Worm (Caenorhabditis elegans) whole organism, L2 larva: Measurements from ENCODE around the gene str-150.

Experiments used
- F13H6.1 ChIP-seq: sonication (generic microtip); optimal IDR thresholded peaks from 2 replicates; lab custom pipeline; 2016; ENCODE audit warnings: missing genetic modification characterization, missing compliant biosample characterization
- R02D3.7 ChIP-seq: fragments of 150-350 bp; optimal IDR thresholded peaks from 2 replicates; lab custom pipeline; 2014; ENCODE audit warnings: missing biosample characterization, missing genetic modification characterization
- Y55F3AM.14 ChIP-seq: fragments of 200-800 bp; sonication (Bioruptor generic); optimal IDR thresholded peaks from 2 replicates; lab custom pipeline; 2018; ENCODE audit warnings: mild to moderate bottlenecking, missing genetic modification characterization, missing compliant biosample characterization
- alr-1 ChIP-seq: fragments of 150-350 bp; optimal IDR thresholded peaks from 2 replicates; lab custom pipeline; 2014; ENCODE audit warnings: missing biosample characterization, missing genetic modification characterization
- aly-2 ChIP-seq: fragments of 150-350 bp; optimal IDR thresholded peaks from 2 replicates; lab custom pipeline; 2014; ENCODE audit warnings: missing biosample characterization, missing genetic modification characterization
- crh-2 ChIP-seq: sonication (generic microtip); optimal IDR thresholded peaks from 2 replicates; lab custom pipeline; 2017; ENCODE audit warnings: missing biosample characterization, missing genetic modification characterization
- dmd-4 ChIP-seq: sonication (generic microtip); optimal IDR thresholded peaks from 2 replicates; lab custom pipeline; 2017; ENCODE audit warnings: missing biosample characterization, missing genetic modification characterization
- elt-1 ChIP-seq: fragments of 150-350 bp; optimal IDR thresholded peaks from 2 replicates; lab custom pipeline; 2014; ENCODE audit warnings: missing biosample characterization, missing genetic modification characterization
- fos-1 ChIP-seq: fragments of 150-350 bp; optimal IDR thresholded peaks from 2 replicates; lab custom pipeline; 2014; ENCODE audit warnings: missing biosample characterization, missing genetic modification characterization
- lin-11 ChIP-seq: fragments of 150-350 bp; sonication (generic microtip); optimal IDR thresholded peaks from 2 replicates; lab custom pipeline; 2014; ENCODE audit warnings: missing biosample characterization, missing genetic modification characterization, inconsistent platforms, mixed read lengths
- mbf-1 ChIP-seq: sonication (generic microtip); optimal IDR thresholded peaks from 2 replicates; lab custom pipeline; 2017; ENCODE audit warnings: missing biosample characterization, missing genetic modification characterization
- nhr-10 ChIP-seq: sonication (generic microtip); optimal IDR thresholded peaks from 2 replicates; lab custom pipeline; 2017; ENCODE audit warnings: missing biosample characterization, missing genetic modification characterization
- nhr-11 ChIP-seq: fragments of 150-350 bp; optimal IDR thresholded peaks from 2 replicates; lab custom pipeline; 2014; ENCODE audit warnings: missing biosample characterization, missing genetic modification characterization
- nhr-129 ChIP-seq: fragments of 150-350 bp; optimal IDR thresholded peaks from 2 replicates; lab custom pipeline; 2014; ENCODE audit warnings: missing biosample characterization, missing genetic modification characterization
- nhr-237 ChIP-seq: fragments of 150-350 bp; optimal IDR thresholded peaks from 2 replicates; lab custom pipeline; 2014; ENCODE audit warnings: missing biosample characterization, missing genetic modification characterization
- nhr-25 ChIP-seq: fragments of 150-350 bp; sonication (generic microtip); optimal IDR thresholded peaks from 3 replicates; lab custom pipeline; 2014; ENCODE audit warnings: missing biosample characterization, missing genetic modification characterization
- nhr-6 ChIP-seq: fragments of 150-350 bp; optimal IDR thresholded peaks from 2 replicates; lab custom pipeline; 2014; ENCODE audit warnings: missing biosample characterization, missing genetic modification characterization
- skn-1 ChIP-seq: sonication (generic microtip); optimal IDR thresholded peaks from 2 replicates; lab custom pipeline; 2017; ENCODE audit warnings: missing biosample characterization, missing genetic modification characterization
- sma-3 ChIP-seq: sonication (generic microtip); optimal IDR thresholded peaks from 2 replicates; lab custom pipeline; 2016; ENCODE audit warnings: missing genetic modification reagents, missing genetic modification characterization, missing compliant biosample characterization
- sma-9 ChIP-seq, 2 experiments: fragments of 150-350 bp in 1 of 2; sonication (generic microtip) in 1 of 2; optimal IDR thresholded peaks; 2 replicates each; lab custom pipeline; 2014 to 2016; ENCODE audit warnings: missing genetic modification characterization in 2 of 2, mild to moderate bottlenecking in 1 of 2, missing biosample characterization in 1 of 2, missing compliant biosample characterization in 1 of 2, missing genetic modification reagents in 1 of 2, moderate library complexity in 1 of 2
- snpc-4 ChIP-seq: fragments of 150-350 bp; optimal IDR thresholded peaks from 2 replicates; lab custom pipeline; 2014; ENCODE audit warnings: missing biosample characterization, missing genetic modification characterization
- unc-39 ChIP-seq: fragments of 150-350 bp; optimal IDR thresholded peaks from 2 replicates; lab custom pipeline; 2014; ENCODE audit warnings: missing biosample characterization, missing genetic modification characterization
- unc-55 ChIP-seq: fragments of 150-350 bp; sonication (generic microtip); optimal IDR thresholded peaks from 3 replicates; lab custom pipeline; 2014; ENCODE audit warnings: missing biosample characterization, missing genetic modification reagents, missing genetic modification characterization
- unc-62 ChIP-seq: fragments of 150-350 bp; optimal IDR thresholded peaks from 2 replicates; lab custom pipeline; 2014; ENCODE audit warnings: missing biosample characterization, missing genetic modification reagents, missing genetic modification characterization
- zag-1 ChIP-seq: fragments of 150-350 bp; optimal IDR thresholded peaks from 2 replicates; lab custom pipeline; 2014; ENCODE audit warnings: missing biosample characterization, missing genetic modification characterization

The str-150 gene

DNA sequence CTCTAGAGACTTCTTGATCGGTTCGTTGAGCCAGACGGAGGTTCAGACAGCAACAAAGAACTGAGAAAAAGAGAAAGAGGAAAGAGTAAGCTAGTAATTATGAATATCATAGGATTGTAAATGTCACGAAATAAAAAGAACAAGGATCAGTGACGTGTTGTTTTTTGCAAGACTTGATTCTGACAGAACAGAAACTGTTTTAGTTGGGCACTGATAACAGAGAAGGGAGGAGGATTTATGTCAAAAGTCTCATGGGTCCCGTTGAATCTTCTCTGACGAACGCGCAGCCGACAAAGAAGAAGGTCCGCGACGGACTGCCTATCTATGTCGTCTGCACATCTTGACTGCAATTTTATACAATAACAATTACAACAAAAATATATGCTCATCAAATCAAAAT is 17.6 kb downstream of the str-150 start, which contains the start of gene T03E6.9:
T03E6.9 (minus strand) TSS at position 101 of the 400 bp plus-strand sequence.
- TF ChIP-seq nhr-11 (tag; lab: Kevin White, UChicago) (no peak), unc-62 (GFP tag; lab: Kevin White, UChicago) (no peak), aly-2 (tag; lab: Kevin White, UChicago) (no peak), unc-39 (tag; lab: Kevin White, UChicago) (no peak), zag-1 (tag; lab: Kevin White, UChicago) (no peak)
- TF ChIP-seq, all 48 proteins: peak for 0

DNA sequence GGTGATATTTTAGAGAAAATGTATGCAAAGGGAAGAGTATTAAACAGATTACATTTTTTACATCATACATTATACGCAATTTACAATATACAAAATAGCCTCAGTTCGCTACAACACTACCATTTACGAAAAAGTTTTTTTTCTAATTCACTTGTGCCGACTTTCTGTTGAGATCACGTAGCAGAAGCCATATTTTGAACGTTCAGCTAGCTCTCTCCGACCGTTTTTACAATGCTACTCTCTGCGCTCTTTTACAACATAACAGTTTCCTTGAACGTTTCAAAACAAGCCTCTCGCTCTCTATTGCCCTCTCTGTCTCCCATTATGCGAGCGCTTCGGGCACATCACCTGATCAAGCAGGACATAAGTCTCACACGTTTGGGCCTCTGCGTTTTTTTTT is 20.0 kb downstream of the str-150 start, which contains the start of gene T03E6.8:
T03E6.8 (minus strand) TSS at position 101 of the 400 bp plus-strand sequence.
- TF ChIP-seq alr-1 (tag; lab: Kevin White, UChicago) (no peak), sma-3 (no peak), nhr-25 (tag; lab: Kevin White, UChicago) (no peak), snpc-4 (tag; lab: Kevin White, UChicago) (no peak), unc-55 (no peak), skn-1 (tag; lab: Kevin White, UChicago) (no peak), unc-39 (tag; lab: Kevin White, UChicago) (no peak), crh-2 (tag; lab: Kevin White, UChicago) (no peak), nhr-6 (tag; lab: Kevin White, UChicago) (no peak), F13H6.1 (tag; lab: Kevin White, UChicago) (no peak), unc-62 (GFP tag; lab: Kevin White, UChicago) (no peak)

DNA sequence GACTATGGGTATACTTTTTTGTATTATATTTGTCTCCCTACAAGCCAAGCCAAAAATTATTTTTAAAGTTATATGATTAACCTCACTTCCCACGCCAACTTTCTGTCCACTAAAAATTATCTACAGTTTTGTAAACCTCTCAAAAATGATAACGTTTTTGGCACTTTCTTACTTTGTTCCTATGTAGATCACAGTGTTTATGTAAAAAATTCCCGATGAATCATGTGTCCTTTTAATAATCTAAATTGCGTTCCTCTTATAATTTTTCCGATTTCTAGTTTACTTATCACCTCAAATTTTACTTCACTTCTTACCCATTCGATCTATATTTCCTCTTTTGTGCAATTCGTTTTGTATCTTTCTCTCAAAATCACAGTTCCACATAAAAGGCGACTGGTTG is 21.2 kb downstream of the str-150 start:
- TF ChIP-seq fos-1 (tag; lab: Kevin White, UChicago) (peak; percentile 18), sma-3 (no peak)
- TF ChIP-seq, all 48 proteins: peak for 1

DNA sequence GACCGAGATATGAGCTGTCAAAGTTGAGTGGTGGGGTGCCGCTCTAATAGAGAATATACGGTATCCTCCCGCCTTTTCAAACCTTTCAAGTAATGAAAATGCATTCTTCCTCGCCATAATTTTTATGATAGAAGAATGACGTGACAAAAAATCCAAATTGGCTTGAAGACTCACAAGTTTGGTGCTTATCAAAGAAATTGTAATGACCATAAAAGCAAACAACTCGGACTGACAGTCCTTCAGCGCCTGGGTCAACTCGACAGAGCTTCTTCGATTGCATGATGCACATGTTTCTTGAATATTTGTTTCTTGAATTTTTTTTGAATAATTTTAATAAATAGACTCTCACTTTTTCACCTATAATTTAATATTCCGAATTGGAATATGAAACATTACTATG is 22.4 kb downstream of the str-150 start:
- TF ChIP-seq nhr-11 (tag; lab: Kevin White, UChicago) (no peak), fos-1 (tag; lab: Kevin White, UChicago) (peak; percentile 74)

DNA sequence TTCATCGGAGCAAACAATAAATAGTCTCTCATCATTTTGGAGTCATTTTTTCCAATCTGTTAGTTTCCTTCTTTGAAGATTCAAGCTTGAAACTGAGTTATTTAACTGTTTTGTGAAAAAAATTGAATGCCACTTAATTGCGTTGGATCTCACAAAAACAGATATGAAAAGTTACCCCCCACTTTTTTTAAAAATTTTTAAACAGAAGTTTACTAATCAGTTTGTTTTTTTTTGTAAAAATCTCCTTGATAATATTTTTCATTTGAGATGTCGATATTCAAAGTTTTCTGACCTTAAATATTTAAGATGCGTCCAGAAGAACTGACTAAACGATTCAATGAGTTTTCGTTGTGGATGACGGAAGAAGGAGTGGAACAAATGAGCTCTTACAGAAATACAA is 23.2 kb downstream of the str-150 start, which contains the start of gene Y32B12C.1:
Y32B12C.1 (plus strand) TSS at position 301 of the 400 bp plus-strand sequence.
- no peak for TF ChIP-seq mbf-1

DNA sequence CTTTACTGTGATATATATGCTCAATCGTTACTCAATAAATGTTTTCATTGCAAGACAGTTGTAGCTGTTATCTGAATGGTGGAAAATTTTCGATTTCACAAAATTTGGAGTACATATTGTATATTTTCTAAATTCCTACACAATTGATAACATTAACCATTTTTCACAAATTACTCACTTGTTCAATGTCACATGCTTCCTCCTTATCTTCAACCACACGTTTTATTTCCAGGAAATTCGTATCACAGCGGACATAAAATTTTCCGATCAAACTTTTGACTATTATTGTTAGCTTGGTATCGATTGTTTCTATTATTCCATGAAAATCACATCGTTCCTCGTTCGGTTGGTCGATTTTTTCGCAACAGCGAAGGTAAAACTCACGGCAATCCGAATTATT is 25.4 kb downstream of the str-150 start:
- TF ChIP-seq elt-1 (tag; lab: Kevin White, UChicago), result no peak
- TF ChIP-seq zag-1 (tag; lab: Kevin White, UChicago), result no peak
- TF ChIP-seq nhr-237 (tag; lab: Kevin White, UChicago), result no peak
- no peak for TF ChIP-seq Y55F3AM.14 (GFP tag; lab: Kevin White, UChicago)
- TF ChIP-seq fos-1 (tag; lab: Kevin White, UChicago), result peak; percentile 24

DNA sequence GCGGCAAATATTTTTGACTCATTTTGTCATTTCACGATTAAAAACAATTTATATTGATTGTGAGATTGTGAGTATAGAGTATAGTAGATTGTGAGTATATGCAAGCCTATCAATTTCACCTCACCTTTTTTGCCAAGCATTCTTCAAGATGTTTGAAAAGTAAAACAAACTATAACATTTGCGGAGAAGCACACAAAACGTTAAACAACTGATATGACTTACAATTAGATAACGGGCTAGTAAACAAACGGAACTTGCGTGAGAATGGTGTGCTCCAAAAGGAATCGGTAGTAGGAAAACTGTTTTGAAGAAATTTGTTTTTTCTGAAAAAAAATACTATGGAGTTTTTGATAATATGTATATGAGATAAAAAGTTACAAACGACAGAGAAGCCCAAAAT is 27.0 kb downstream of the str-150 start:
- TF ChIP-seq lin-11 (tag; lab: Kevin White, UChicago) (no peak), sma-9 (GFP tag; optimal IDR thresholded peaks at IDR 0.05; lab: Kevin White, UChicago) (peak; percentile 10), sma-9 (tag; optimal IDR thresholded peaks at IDR 0.05; lab: Kevin White, UChicago) (no peak), fos-1 (tag; lab: Kevin White, UChicago) (peak; percentile 84), nhr-11 (tag; lab: Kevin White, UChicago) (no peak), nhr-129 (tag; lab: Kevin White, UChicago) (no peak), sma-3 (no peak), nhr-10 (tag; lab: Kevin White, UChicago) (no peak), crh-2 (tag; lab: Kevin White, UChicago) (peak; percentile 13)

DNA sequence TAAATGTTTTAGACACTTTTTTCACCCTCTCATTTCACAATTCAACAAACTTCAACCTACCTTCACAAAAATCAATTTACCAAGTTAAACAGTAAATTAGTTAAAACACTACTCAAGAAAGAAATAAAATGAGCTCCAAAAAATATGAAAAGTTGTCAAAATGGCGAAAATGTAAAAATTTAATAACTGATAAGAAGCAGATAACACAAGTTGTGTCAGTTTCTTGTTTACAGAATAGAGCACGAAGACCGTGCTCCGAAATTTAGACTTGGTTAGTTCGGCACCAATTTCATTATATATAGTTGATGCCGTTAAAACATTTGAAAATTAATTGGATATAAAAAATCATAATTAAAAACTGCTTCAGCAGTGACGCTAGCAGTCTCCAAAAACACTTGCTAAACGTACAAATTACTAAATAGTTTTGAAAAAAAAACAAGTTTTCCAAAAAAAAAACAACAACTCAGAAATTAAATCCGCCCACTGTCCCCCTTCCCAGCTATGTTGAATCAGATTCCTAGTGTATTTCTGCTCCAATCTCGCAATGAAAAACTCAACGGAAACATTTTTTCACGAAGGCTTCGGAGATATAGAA is 27.8 kb downstream of the str-150 start, which contains the start of gene srw-54:
srw-54 (plus strand) TSS at position 545 of the 595 bp plus-strand sequence.
- TF ChIP-seq dmd-4 (tag; lab: Kevin White, UChicago) (no peak), R02D3.7 (tag; lab: Kevin White, UChicago) (no peak), fos-1 (tag; lab: Kevin White, UChicago) (peak; percentile 49)
